Worm (Caenorhabditis elegans) whole organism, early embryonic: ENCODE results near the gene R07G3.8.

ENCODE experiments used
- B0310.2 ChIP-seq: sonication (generic microtip); optimal IDR thresholded peaks from 2 replicates; lab custom pipeline; 2016; ENCODE audit warnings: mild to moderate bottlenecking, missing genetic modification characterization, missing compliant biosample characterization
- aly-1 ChIP-seq: sonication (generic microtip); optimal IDR thresholded peaks from 2 replicates; lab custom pipeline; 2016; ENCODE audit warnings: missing genetic modification characterization, missing compliant biosample characterization
- ama-1 ChIP-seq: fragments of 150-350 bp; optimal IDR thresholded peaks from 2 replicates; lab custom pipeline; 2014
- ceh-13 ChIP-seq: fragments of 200-800 bp; sonication (Bioruptor generic); optimal IDR thresholded peaks from 2 replicates; lab custom pipeline; 2018; ENCODE audit warnings: mild to moderate bottlenecking, missing genetic modification characterization, missing compliant biosample characterization
- ceh-36 ChIP-seq: sonication (generic microtip); optimal IDR thresholded peaks from 2 replicates; lab custom pipeline; 2016; ENCODE audit warnings: missing genetic modification characterization, inconsistent platforms, missing compliant biosample characterization
- ets-7 ChIP-seq: sonication (generic microtip); optimal IDR thresholded peaks from 2 replicates; lab custom pipeline; 2016; ENCODE audit warnings: missing genotype, missing genetic modification characterization, missing compliant biosample characterization
- flt-1 ChIP-seq: fragments of 200-800 bp; sonication (Bioruptor generic); IDR thresholded peaks from 2 replicates; pipeline ENCODE4 v1.3.6; 2022; ENCODE audit warnings: missing genetic modification characterization, missing compliant biosample characterization
- hmbx-1 ChIP-seq: sonication (generic microtip); optimal IDR thresholded peaks from 2 replicates; lab custom pipeline; 2016; ENCODE audit warnings: mild to moderate bottlenecking, missing genetic modification characterization, missing compliant biosample characterization
- hmg-4 ChIP-seq: fragments of 200-800 bp; sonication (Bioruptor generic); optimal IDR thresholded peaks from 2 replicates; lab custom pipeline; 2018; ENCODE audit warnings: mild to moderate bottlenecking, missing genetic modification characterization, missing compliant biosample characterization
- scrt-1 ChIP-seq: fragments of 200-800 bp; sonication (Bioruptor generic); IDR thresholded peaks from 2 replicates; pipeline ENCODE4 v1.3.6; 2022; ENCODE audit warnings: missing genetic modification characterization, missing compliant biosample characterization
- sea-1 ChIP-seq: fragments of 200-800 bp; sonication (Bioruptor generic); conservative IDR thresholded peaks from 2 replicates; pipeline ENCODE4 v1.3.6; 2022; ENCODE audit warnings: missing genetic modification characterization, missing compliant biosample characterization
- tbx-11 ChIP-seq: fragments of 200-800 bp; sonication (Bioruptor generic); IDR thresholded peaks from 2 replicates; pipeline ENCODE4 v1.3.6; 2022; ENCODE audit warnings: missing genetic modification characterization, missing compliant biosample characterization
- tbx-37 ChIP-seq: fragments of 200-800 bp; sonication (Bioruptor generic); conservative IDR thresholded peaks from 2 replicates; pipeline ENCODE4 v1.3.6; 2022; ENCODE audit warnings: missing genetic modification reagents, missing genetic modification characterization, missing compliant biosample characterization

ce11 chrII:7599357-7599756 is 21.0 kb downstream of the R07G3.8 start, which contains the start of gene npp-21:
- TF ChIP-seq ets-7 (tag; lab: Kevin White, UChicago) (no peak), B0310.2 (tag; lab: Kevin White, UChicago) (no peak), aly-1 (no peak), ama-1 (lab: Kevin White, UChicago) (no peak), tbx-37 (GFP tag; lab: Robert Waterston, UW) (no peak), flt-1 (GFP tag; lab: Robert Waterston, UW) (no peak), tbx-11 (GFP tag; lab: Robert Waterston, UW) (no peak), hmbx-1 (no peak), hmg-4 (GFP tag; lab: Kevin White, UChicago) (no peak), sea-1 (GFP tag; lab: Robert Waterston, UW) (no peak), scrt-1 (no peak), ceh-13 (GFP tag; lab: Kevin White, UChicago) (no peak), ceh-36 (tag; lab: Kevin White, UChicago) (no peak)
